Worm (Caenorhabditis elegans): ENCODE measurements around the gene sysm-1.

sysm-1 gene

DNA sequence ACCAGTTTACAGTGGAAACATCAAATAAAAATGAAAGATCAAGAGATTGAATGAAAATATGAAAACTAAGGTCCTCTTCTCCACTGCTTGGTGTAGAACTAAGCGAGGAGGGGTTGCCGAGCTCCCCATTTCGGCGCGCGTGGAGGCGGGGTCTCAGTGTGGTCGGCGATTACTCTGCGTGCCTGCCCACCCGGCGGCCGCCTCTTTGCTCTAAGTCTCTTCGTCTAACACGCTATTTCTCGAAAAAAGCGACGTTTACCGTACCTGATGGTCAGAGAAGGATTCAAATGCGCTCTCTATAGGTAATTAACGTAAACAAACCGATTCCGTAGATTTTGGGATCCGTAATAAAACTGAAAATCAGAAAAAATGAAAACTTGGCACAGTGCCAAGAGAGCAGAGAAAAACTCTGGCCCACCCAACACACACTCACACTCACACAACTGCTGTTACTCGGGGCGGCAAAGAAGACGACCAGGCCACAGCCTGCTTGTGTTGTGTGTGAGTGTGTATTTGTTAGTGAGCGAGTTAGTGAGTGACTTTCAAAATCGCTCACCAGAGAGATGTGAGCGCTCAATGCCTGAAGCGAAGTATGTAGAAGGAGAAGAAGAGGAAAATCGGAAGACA is 21.3 kb downstream of the sysm-1 start:
- TF ChIP-seq unc-42 (tag; optimal IDR thresholded peaks at IDR 0.05) (peak; percentile 60), hlh-6 (tag; optimal IDR thresholded peaks at IDR 0.05) (peak; percentile 3), rnt-1 (tag; optimal IDR thresholded peaks at IDR 0.05) (peak; percentile 52), T23F11.4 (GFP tag; optimal IDR thresholded peaks at IDR 0.05) (peak; percentile 14), tbx-2 (tag; optimal IDR thresholded peaks at IDR 0.05) (peak; percentile 58), unc-86 (tag; optimal IDR thresholded peaks at IDR 0.05) (peak; percentile 22), ceh-18 (tag; optimal IDR thresholded peaks at IDR 0.05) (peak; percentile 71), hlh-8 (tag; optimal IDR thresholded peaks at IDR 0.05) (peak; percentile 22), sdc-2 (tag; optimal IDR thresholded peaks at IDR 0.05) (peak; percentile 38), mec-3 (tag; optimal IDR thresholded peaks at IDR 0.05; ENCODE audit: borderline replicate concordance) (no peak), fax-1 (tag; optimal IDR thresholded peaks at IDR 0.05) (no peak), ceh-14 (tag; optimal IDR thresholded peaks at IDR 0.05) (peak; percentile 24), nfya-1 (tag; optimal IDR thresholded peaks at IDR 0.05) (peak; percentile 68), K02D7.2 (tag; optimal IDR thresholded peaks at IDR 0.05) (no peak), ceh-34 (tag; optimal IDR thresholded peaks at IDR 0.05) (peak; percentile 74), unc-55 (GFP tag; optimal IDR thresholded peaks at IDR 0.05) (peak; percentile 9), ceh-31 (tag; optimal IDR thresholded peaks at IDR 0.05) (peak; percentile 68), tbx-7 (tag; optimal IDR thresholded peaks at IDR 0.05) (no peak), ztf-16 (tag; optimal IDR thresholded peaks at IDR 0.05) (no peak), elt-2 (tag; optimal IDR thresholded peaks at IDR 0.05) (peak; percentile 17), pqm-1 (tag; optimal IDR thresholded peaks at IDR 0.05) (peak; percentile 25), K09A11.1 (tag; optimal IDR thresholded peaks at IDR 0.05; ENCODE audit: insufficient read depth) (peak; percentile 1), ttx-3 (tag; optimal IDR thresholded peaks at IDR 0.05) (peak; percentile 4), odd-2 (tag; optimal IDR thresholded peaks at IDR 0.05) (no peak), ceh-2 (tag; optimal IDR thresholded peaks at IDR 0.05) (peak; percentile 14)

DNA sequence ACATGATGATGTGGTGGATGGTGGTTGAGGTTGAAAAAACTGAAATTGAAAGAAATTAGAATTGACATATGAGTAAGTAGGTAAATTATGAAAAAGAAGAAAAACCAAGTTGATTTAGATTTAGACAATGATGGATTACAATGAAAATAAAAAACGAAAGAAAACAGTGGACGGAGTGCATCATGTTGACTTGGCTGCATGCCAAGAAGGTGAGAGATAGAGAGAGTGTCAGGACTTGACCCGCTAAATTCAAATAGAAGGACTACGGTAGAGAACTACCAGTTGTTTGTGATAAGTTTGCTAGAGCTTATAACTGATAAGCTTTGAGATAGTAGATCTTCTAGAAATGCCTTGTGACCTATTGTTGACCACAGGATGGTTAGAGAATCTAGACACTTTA is 21.9 kb downstream of the sysm-1 start, which contains the start of gene T24B8.3:
Gene T24B8.3 (minus strand): TSS at position 39 of the 400 bp plus-strand sequence.
- no peak for TF ChIP-seq ceh-14 (tag; optimal IDR thresholded peaks at IDR 0.05)
- no peak for TF ChIP-seq nhr-11 (tag; optimal IDR thresholded peaks at IDR 0.05)
- no peak for TF ChIP-seq ceh-19 (GFP tag; optimal IDR thresholded peaks at IDR 0.05)
- no peak for TF ChIP-seq pax-1 (tag; optimal IDR thresholded peaks at IDR 0.05)
- TF ChIP-seq ceh-22 (tag; optimal IDR thresholded peaks at IDR 0.05), result no peak
- TF ChIP-seq eyg-1 (tag; optimal IDR thresholded peaks at IDR 0.05), result no peak
- TF ChIP-seq ref-2 (tag; optimal IDR thresholded peaks at IDR 0.05), result no peak
- no peak for TF ChIP-seq ceh-31 (tag; optimal IDR thresholded peaks at IDR 0.05)
- TF ChIP-seq tbx-7 (tag; optimal IDR thresholded peaks at IDR 0.05), result no peak
- TF ChIP-seq pros-1 (tag; optimal IDR thresholded peaks at IDR 0.05), result no peak
- no peak for TF ChIP-seq Y22D7AL.16 (tag; optimal IDR thresholded peaks at IDR 0.05)
- TF ChIP-seq pha-2 (tag; optimal IDR thresholded peaks at IDR 0.05), result no peak
- TF ChIP-seq pha-4 (tag; optimal IDR thresholded peaks at IDR 0.05), result no peak

DNA sequence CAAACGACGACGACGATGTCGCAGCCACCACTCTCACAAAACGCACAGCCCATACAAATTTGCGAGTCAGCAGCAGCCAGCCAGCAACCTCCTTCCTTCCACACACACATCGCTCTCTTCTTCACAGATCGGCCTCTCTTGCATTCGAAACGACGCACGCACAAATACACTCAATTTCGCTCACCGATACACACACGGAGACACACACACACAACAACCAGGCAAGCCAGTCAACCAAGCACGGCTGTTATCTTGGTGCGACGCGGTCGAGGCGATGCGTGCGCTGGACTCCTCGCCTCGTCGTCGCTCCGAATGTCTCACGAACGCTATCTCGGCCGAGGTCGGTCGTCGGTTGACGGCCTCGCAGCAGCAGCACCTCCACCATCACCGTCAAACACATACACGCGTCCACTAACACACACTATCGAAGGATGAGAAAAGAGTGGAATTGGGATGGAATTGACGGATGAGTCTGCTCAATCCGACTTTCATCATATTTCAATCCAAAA is 22.6 kb downstream of the sysm-1 start:
- peak; percentile 10 for TF ChIP-seq ama-1 (optimal IDR thresholded peaks at IDR 0.05)
- TF ChIP-seq pros-1 (tag; optimal IDR thresholded peaks at IDR 0.05), result peak; percentile 86
- no peak for TF ChIP-seq nhr-11 (tag; optimal IDR thresholded peaks at IDR 0.05)
- TF ChIP-seq ceh-31 (tag; optimal IDR thresholded peaks at IDR 0.05), result peak; percentile 95
- TF ChIP-seq sox-2 (GFP tag; IDR thresholded peaks at IDR 0.05), result peak; percentile 5; the same call in 1 of the 2 replicates
- TF ChIP-seq ceh-22 (tag; optimal IDR thresholded peaks at IDR 0.05), result no peak
- peak; percentile 3 for TF ChIP-seq fax-1 (tag; optimal IDR thresholded peaks at IDR 0.05)
- TF ChIP-seq F13H6.1 (tag; optimal IDR thresholded peaks at IDR 0.05), result peak; percentile 78
- TF ChIP-seq ceh-18 (tag; optimal IDR thresholded peaks at IDR 0.05), result peak; percentile 98
- TF ChIP-seq dmd-4 (tag; optimal IDR thresholded peaks at IDR 0.05; ENCODE audit: borderline replicate concordance), result peak; percentile 62
- TF ChIP-seq hlh-6 (tag; optimal IDR thresholded peaks at IDR 0.05), result peak; percentile 84
- peak; percentile 85 for TF ChIP-seq syd-9 (tag; optimal IDR thresholded peaks at IDR 0.05)
- no peak for TF ChIP-seq pqm-1 (tag; optimal IDR thresholded peaks at IDR 0.05)
- TF ChIP-seq ceh-19 (GFP tag; optimal IDR thresholded peaks at IDR 0.05), result peak; percentile 91
- TF ChIP-seq che-1 (tag; optimal IDR thresholded peaks at IDR 0.05), result peak; percentile 46
- TF ChIP-seq pax-1 (tag; optimal IDR thresholded peaks at IDR 0.05), result no peak
- TF ChIP-seq pha-4 (tag; optimal IDR thresholded peaks at IDR 0.05), result no peak
- TF ChIP-seq ceh-45 (GFP tag; IDR thresholded peaks at IDR 0.05), result no peak
- TF ChIP-seq lim-6 (tag; optimal IDR thresholded peaks at IDR 0.05), result no peak
- peak; percentile 18 for TF ChIP-seq K09A11.1 (tag; optimal IDR thresholded peaks at IDR 0.05; ENCODE audit: insufficient read depth)
- TF ChIP-seq hlh-8 (tag; optimal IDR thresholded peaks at IDR 0.05), result peak; percentile 80
- peak; percentile 78 for TF ChIP-seq elt-2 (tag; optimal IDR thresholded peaks at IDR 0.05)
- no peak for TF ChIP-seq ztf-16 (tag; optimal IDR thresholded peaks at IDR 0.05)
- TF ChIP-seq tbx-7 (tag; optimal IDR thresholded peaks at IDR 0.05), result peak; percentile 42
- no peak for TF ChIP-seq pag-3 (tag; optimal IDR thresholded peaks at IDR 0.05; ENCODE audit: borderline replicate concordance)
- peak; percentile 37 for TF ChIP-seq lin-11 (tag; optimal IDR thresholded peaks at IDR 0.05)
- TF ChIP-seq Y22D7AL.16 (tag; optimal IDR thresholded peaks at IDR 0.05), result no peak
- peak; percentile 58 for TF ChIP-seq ceh-2 (tag; optimal IDR thresholded peaks at IDR 0.05)
- TF ChIP-seq fkh-10 (GFP tag; optimal IDR thresholded peaks at IDR 0.05), result peak; percentile 72
